Fruit fly (Drosophila melanogaster) whole organism, pupa: Measurements from ENCODE around the gene bi.

ENCODE experiments used
- CG12605 ChIP-seq: fragments of 200-800 bp; sonication (Bioruptor generic); IDR thresholded peaks from 2 replicates; pipeline ENCODE4 v1.3.6; 2022; ENCODE audit warnings: missing biosample characterization, missing genetic modification characterization
- CG13204 ChIP-seq: fragments of 200-800 bp; sonication (Bioruptor generic); optimal IDR thresholded peaks from 2 replicates; lab custom pipeline; 2018; ENCODE audit warnings: missing biosample characterization, mild to moderate bottlenecking, missing genetic modification characterization, moderate library complexity
- CG32121 ChIP-seq: fragments of 200-800 bp; sonication (Bioruptor generic); IDR thresholded peaks from 2 replicates; pipeline ENCODE4 v1.3.6; 2022; ENCODE audit warnings: missing biosample characterization, missing genetic modification characterization
- CG34367 ChIP-seq: fragments of 200-800 bp; sonication (Bioruptor generic); optimal IDR thresholded peaks from 2 replicates; lab custom pipeline; 2018; ENCODE audit warnings: missing biosample characterization, mild to moderate bottlenecking, missing genetic modification characterization
- CG9948 ChIP-seq: fragments of 200-800 bp; sonication (Bioruptor generic); optimal IDR thresholded peaks from 2 replicates; lab custom pipeline; 2018; ENCODE audit warnings: missing biosample characterization, mild to moderate bottlenecking, missing genetic modification characterization, moderate library complexity
- EcR ChIP-seq: fragments of 200-800 bp; sonication (Bioruptor generic); optimal IDR thresholded peaks from 3 replicates; lab custom pipeline; 2019; ENCODE audit warnings: missing biosample characterization, missing genetic modification characterization, mild to moderate bottlenecking, moderate library complexity, missing genetic modification reagents
- Pif1A ChIP-seq: fragments of 200-800 bp; sonication (Bioruptor generic); optimal IDR thresholded peaks from 3 replicates; lab custom pipeline; 2016; ENCODE audit warnings: missing biosample characterization, missing genetic modification characterization
- Snoo ChIP-seq: fragments of 200-800 bp; sonication (Bioruptor generic); optimal IDR thresholded peaks from 3 replicates; lab custom pipeline; 2017; ENCODE audit warnings: missing biosample characterization, mild to moderate bottlenecking, missing genetic modification characterization, inconsistent platforms
- gl ChIP-seq: fragments of 200-800 bp; sonication (Bioruptor generic); optimal IDR thresholded peaks from 2 replicates; lab custom pipeline; 2018; ENCODE audit warnings: missing biosample characterization, mild to moderate bottlenecking, missing genetic modification characterization

- TF ChIP-seq CG13204 (GFP tag; lab: Kevin White, UChicago), result no peak
- TF ChIP-seq CG32121 (GFP tag; lab: Robert Waterston, UW), result no peak
- no peak for TF ChIP-seq Pif1A
- TF ChIP-seq Snoo, result no peak
- no peak for TF ChIP-seq gl (tag; lab: Kevin White, UChicago)
- TF ChIP-seq CG12605 (GFP tag; lab: Robert Waterston, UW), result no peak
- TF ChIP-seq EcR (GFP tag; lab: Kevin White, UChicago), result no peak
- no peak for TF ChIP-seq CG34367 (tag; lab: Kevin White, UChicago)
- no peak for TF ChIP-seq CG9948 (tag; lab: Kevin White, UChicago)
Observed at dm6 chrX:4413146-4413545, 490 bp downstream of the bi start.
